Fruit fly (Drosophila melanogaster) whole organism, larva: ENCODE data around the gene ras.

ENCODE experiments used
- noc ChIP-seq: fragments of 200-800 bp; sonication (Bioruptor generic); optimal IDR thresholded peaks from 3 replicates; lab custom pipeline; 2019; ENCODE audit warnings: missing biosample characterization, mild to moderate bottlenecking, missing genetic modification characterization, moderate library complexity

ras gene

DNA sequence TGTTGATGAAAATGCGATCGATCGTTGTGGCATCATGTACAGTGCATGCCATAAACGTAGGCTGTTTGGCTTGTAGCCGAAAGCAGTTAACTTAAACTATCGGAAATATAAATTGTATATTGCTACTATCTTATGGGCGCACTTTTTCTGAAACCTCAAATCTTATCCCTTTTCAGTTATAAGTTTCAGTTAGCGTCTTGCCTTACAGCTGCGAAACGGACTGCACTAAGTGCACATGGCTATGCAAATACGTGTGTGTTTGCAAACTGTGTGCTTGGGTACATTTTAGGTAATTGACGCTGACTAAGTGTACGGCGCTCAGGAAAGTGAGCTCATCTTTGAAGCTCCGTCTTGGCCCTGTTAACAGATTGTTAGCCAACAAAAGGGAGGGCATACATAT is 31.4 kb downstream of the ras start:
- peak; percentile 46 for TF ChIP-seq noc (tag; lab: Kevin White, UChicago)

- TF ChIP-seq noc (tag; lab: Kevin White, UChicago): peak; percentile 9
Observed at dm6 chrX:10783374-10784064, 39.2 kb downstream of the ras start.

DNA sequence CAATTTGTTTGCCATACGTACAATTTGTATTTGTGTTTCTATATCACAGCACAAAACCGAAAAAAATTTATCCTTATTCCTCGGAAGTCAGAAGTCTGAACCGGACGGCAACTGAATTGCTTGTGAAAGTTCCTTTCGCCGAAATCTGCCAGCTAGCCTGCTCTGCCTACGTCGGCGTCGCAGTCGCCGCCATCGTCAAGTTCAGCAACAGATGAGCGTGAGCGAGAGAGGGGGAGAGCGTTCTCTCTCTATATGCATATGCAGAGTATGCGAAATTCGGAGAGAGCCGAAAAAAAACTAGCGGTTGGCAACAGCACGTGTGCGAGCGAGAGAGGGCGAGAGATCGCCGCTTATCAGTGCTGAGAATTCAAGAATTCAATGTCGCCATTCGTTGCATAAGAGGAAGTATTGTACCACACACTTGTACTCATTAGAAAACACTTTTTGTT is 40.1 kb downstream of the ras start:
- TF ChIP-seq noc (tag; lab: Kevin White, UChicago): peak; percentile 8

- no peak for TF ChIP-seq noc (tag; lab: Kevin White, UChicago)
Observed at dm6 chrX:10784812-10785638, 40.7 kb downstream of the ras start.

DNA sequence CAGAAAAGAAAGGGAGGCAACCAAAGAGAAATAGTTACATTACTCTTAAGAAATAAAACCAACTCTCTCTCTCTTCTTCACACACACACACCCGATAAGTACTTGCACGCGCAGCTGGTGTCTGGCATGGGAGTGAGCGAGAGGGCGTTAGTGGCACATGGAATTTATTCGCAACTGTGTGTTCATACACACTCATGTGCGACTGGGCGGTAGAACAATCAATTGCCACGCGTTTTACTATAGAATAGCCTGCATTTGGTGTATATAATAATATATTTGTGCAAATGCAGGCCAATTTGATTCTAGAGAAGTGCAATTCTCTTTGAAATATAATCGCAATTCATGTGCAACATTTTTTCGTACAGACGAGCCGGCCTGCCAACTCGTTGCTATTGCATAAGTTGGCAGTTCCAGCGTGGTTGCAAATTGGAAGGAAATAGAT is 41.6 kb downstream of the ras start:
- TF ChIP-seq noc (tag; lab: Kevin White, UChicago): peak; percentile 26

DNA sequence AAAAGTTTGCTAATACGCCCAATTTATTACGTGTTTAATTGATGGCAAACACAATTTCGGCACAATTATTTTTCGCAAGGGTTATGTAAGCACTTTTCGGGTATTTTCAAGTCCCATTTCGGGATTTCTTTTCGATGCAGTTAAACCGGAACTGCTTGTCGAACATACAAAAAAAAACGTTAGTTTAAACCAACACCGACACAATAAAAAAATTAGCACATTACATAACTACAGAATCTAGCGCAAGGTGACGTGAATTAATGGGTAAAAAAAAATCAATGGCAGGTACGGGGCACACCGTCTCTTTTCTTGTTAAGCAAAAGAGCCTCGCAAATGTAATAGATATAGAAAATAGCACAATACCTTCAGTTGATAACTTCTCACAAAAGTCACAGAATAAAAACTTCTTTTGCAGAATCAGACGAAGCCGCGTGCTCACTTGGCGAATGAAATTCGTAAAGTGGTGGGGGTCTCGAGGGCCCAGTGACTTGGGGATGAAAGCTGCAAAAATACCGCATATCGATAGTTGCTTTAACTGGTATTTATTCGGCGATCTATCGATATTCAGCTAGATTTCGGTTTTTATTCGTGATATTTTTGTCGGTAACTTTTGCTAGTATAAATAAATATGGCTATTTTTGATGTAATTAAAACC is 42.3 kb downstream of the ras start, which contains the start of the genes Ant2 and sesB:
Gene Ant2 (minus strand): TSS at position 465 of the 655 bp plus-strand sequence.
Gene sesB (minus strand): TSS at position 516 of the 655 bp plus-strand sequence.
- no peak for TF ChIP-seq noc (tag; lab: Kevin White, UChicago)

DNA sequence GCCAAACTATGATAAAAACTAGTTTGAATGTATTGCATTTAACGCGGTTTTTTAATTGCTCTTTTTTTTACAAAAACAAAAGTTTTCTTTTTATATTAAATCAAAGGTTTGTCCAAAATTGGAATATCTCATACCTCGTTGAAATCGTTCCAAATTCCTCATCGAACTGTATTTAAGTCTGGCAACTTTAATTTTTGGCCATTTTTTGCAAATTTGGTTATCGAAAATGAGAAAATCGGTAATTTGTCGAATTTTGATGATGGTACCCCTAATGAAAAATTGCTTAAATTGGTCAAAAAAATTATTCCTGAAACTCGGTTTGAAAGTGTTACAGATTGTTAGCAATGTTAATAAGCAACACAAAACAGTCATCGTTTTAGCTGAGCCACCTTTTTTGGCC is 43.0 kb downstream of the ras start:
- TF ChIP-seq noc (tag; lab: Kevin White, UChicago): no peak

DNA sequence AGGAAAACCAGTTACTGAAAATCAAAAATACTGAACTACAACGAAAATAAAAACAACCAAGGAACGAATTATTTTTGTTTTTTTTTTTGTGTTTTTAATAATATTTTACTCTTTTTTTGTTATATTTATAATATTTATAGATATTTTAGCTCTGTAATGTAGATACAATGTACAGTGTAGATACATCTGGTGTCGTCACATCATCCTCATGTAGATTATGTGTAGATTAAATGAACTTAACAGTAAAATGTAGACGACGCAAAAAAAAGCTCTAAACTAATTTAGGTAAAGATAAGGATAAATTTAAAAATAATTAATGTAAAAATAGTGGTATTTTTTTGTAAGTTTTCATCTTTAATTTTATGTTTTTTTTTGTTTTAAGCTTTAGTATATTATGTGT is 45.0 kb downstream of the ras start:
- TF ChIP-seq noc (tag; lab: Kevin White, UChicago): no peak
